Fruit fly (Drosophila melanogaster) whole organism, embryonic: ENCODE data around the gene Cpr66Cb.
A peak's percentile ranks its signal among the peaks of the same experiment; 100 is the strongest.

Experiments used
- ATbp ChIP-seq: fragments of 200-800 bp; sonication (Bioruptor generic); optimal IDR thresholded peaks from 2 replicates; lab custom pipeline; 2017; ENCODE audit warnings: missing biosample characterization, mild to moderate bottlenecking, missing genetic modification characterization, missing genetic modification reagents
- Blimp-1 ChIP-seq: fragments of 200-800 bp; sonication (Bioruptor generic); optimal IDR thresholded peaks from 3 replicates; lab custom pipeline; 2018; ENCODE audit warnings: missing biosample characterization, missing genetic modification characterization, mild to moderate bottlenecking, moderate library complexity, missing genetic modification reagents
- CG10321 ChIP-seq: fragments of 200-800 bp; sonication (Bioruptor generic); IDR thresholded peaks from 2 replicates; pipeline ENCODE4 v1.3.6; 2022; ENCODE audit warnings: missing biosample characterization, missing genetic modification characterization
- CG10366 ChIP-seq: fragments of 200-800 bp; sonication (Bioruptor generic); IDR thresholded peaks from 2 replicates; pipeline ENCODE4 v1.3.6; 2022; ENCODE audit warnings: missing biosample characterization, missing genetic modification characterization
- CG11085 ChIP-seq: fragments of 200-800 bp; sonication (Bioruptor generic); IDR thresholded peaks from 2 replicates; pipeline ENCODE4 v1.3.6; 2022; ENCODE audit warnings: missing biosample characterization, missing genetic modification characterization
- CG11398 ChIP-seq: fragments of 200-800 bp; sonication (Bioruptor generic); optimal IDR thresholded peaks from 2 replicates; lab custom pipeline; 2016; ENCODE audit warnings: missing biosample characterization, missing genetic modification characterization
- CG11695 ChIP-seq: fragments of 200-800 bp; sonication (Bioruptor generic); IDR thresholded peaks from 3 replicates; pipeline ENCODE4 v1.3.6; 2022; ENCODE audit warnings: missing biosample characterization, missing genetic modification characterization
- CG12104 ChIP-seq: fragments of 200-800 bp; sonication (Bioruptor generic); optimal IDR thresholded peaks from 3 replicates; lab custom pipeline; 2016; ENCODE audit warnings: missing biosample characterization, missing genetic modification characterization
- CG14965 ChIP-seq: fragments of 200-800 bp; sonication (Bioruptor generic); optimal IDR thresholded peaks from 2 replicates; lab custom pipeline; 2016; ENCODE audit warnings: missing biosample characterization, missing genetic modification characterization, borderline replicate concordance
- CG1603 ChIP-seq: fragments of 200-800 bp; sonication (Bioruptor generic); optimal IDR thresholded peaks from 2 replicates; lab custom pipeline; 2019; ENCODE audit warnings: missing biosample characterization, mild to moderate bottlenecking, missing genetic modification characterization, moderate library complexity
- CG18764 ChIP-seq: fragments of 200-800 bp; sonication (Bioruptor generic); optimal IDR thresholded peaks from 3 replicates; lab custom pipeline; 2016; ENCODE audit warnings: missing biosample characterization, missing genetic modification characterization
- CG3995 ChIP-seq: fragments of 200-800 bp; sonication (Bioruptor generic); optimal IDR thresholded peaks from 3 replicates; lab custom pipeline; 2016; ENCODE audit warnings: missing biosample characterization, missing genetic modification characterization
- CG6683 ChIP-seq: fragments of 200-800 bp; sonication (Bioruptor generic); optimal IDR thresholded peaks from 2 replicates; lab custom pipeline; 2017; ENCODE audit warnings: missing biosample characterization, mild to moderate bottlenecking, missing genetic modification characterization, missing genetic modification reagents
- CG7786 ChIP-seq: fragments of 200-800 bp; sonication (Bioruptor generic); optimal IDR thresholded peaks from 2 replicates; lab custom pipeline; 2016; ENCODE audit warnings: missing biosample characterization, missing genetic modification characterization
- CG9215 ChIP-seq: fragments of 200-800 bp; sonication (Bioruptor generic); IDR thresholded peaks from 2 replicates; pipeline ENCODE4 v1.3.6; 2022; ENCODE audit warnings: missing biosample characterization, missing genetic modification characterization
- CG9817 ChIP-seq: fragments of 200-800 bp; sonication (Bioruptor generic); optimal IDR thresholded peaks from 2 replicates; lab custom pipeline; 2018; ENCODE audit warnings: missing biosample characterization, mild to moderate bottlenecking, missing genetic modification characterization, moderate library complexity
- Camta ChIP-seq: fragments of 200-800 bp; sonication (Bioruptor generic); optimal IDR thresholded peaks from 2 replicates; lab custom pipeline; 2016; ENCODE audit warnings: missing biosample characterization, missing genetic modification characterization
- Deaf1 ChIP-seq: fragments of 200-800 bp; optimal IDR thresholded peaks from 3 replicates; lab custom pipeline; 2019; ENCODE audit warnings: missing biosample characterization, mild to moderate bottlenecking, missing genetic modification characterization, moderate library complexity
- E2f1 ChIP-seq: fragments of 200-800 bp; sonication (Bioruptor generic); IDR thresholded peaks from 2 replicates; pipeline ENCODE4 v1.3.6; 2022; ENCODE audit warnings: missing biosample characterization, missing genetic modification characterization
- Elba2 ChIP-seq: fragments of 200-800 bp; sonication (Bioruptor generic); optimal IDR thresholded peaks from 3 replicates; lab custom pipeline; 2016; ENCODE audit warnings: missing biosample characterization, missing genetic modification characterization
- HLH3B ChIP-seq: fragments of 200-800 bp; sonication (Bioruptor generic); IDR thresholded peaks from 2 replicates; pipeline ENCODE4 v1.3.6; 2022; ENCODE audit warnings: missing biosample characterization, missing genetic modification characterization
- Hand ChIP-seq: fragments of 200-800 bp; sonication (Bioruptor generic); optimal IDR thresholded peaks from 2 replicates; lab custom pipeline; 2017; ENCODE audit warnings: mild to moderate bottlenecking, missing biosample characterization, missing genetic modification reagents, missing genetic modification characterization
- Nf-YA ChIP-seq: fragments of 200-800 bp; sonication (Bioruptor generic); IDR thresholded peaks from 2 replicates; pipeline ENCODE4 v1.3.6; 2022; ENCODE audit warnings: missing biosample characterization, missing genetic modification characterization
- Nf-YC ChIP-seq: fragments of 200-800 bp; optimal IDR thresholded peaks from 3 replicates; lab custom pipeline; 2019; ENCODE audit warnings: missing biosample characterization, mild to moderate bottlenecking, missing genetic modification characterization, moderate library complexity
- Oli ChIP-seq: fragments of 200-800 bp; sonication (Bioruptor generic); optimal IDR thresholded peaks from 2 replicates; lab custom pipeline; 2018; ENCODE audit warnings: missing biosample characterization, mild to moderate bottlenecking, missing genetic modification characterization, moderate library complexity
- Rx ChIP-seq: fragments of 200-800 bp; sonication (Bioruptor generic); IDR thresholded peaks from 2 replicates; pipeline ENCODE4 v1.3.6; 2022; ENCODE audit warnings: missing biosample characterization, missing genetic modification characterization
- Scr ChIP-seq: fragments of 200-800 bp; sonication (Bioruptor generic); IDR thresholded peaks from 2 replicates; pipeline ENCODE4 v1.3.6; 2022; ENCODE audit warnings: missing biosample characterization, missing genetic modification characterization; ENCODE audit not compliant: partially characterized antibody
- Sox102F ChIP-seq: fragments of 200-800 bp; sonication (Bioruptor generic); optimal IDR thresholded peaks from 2 replicates; lab custom pipeline; 2018; ENCODE audit warnings: missing biosample characterization, mild to moderate bottlenecking, missing genetic modification characterization, moderate library complexity
- Sry-β ChIP-seq: fragments of 200-800 bp; sonication (Bioruptor generic); optimal IDR thresholded peaks from 2 replicates; lab custom pipeline; 2018; ENCODE audit warnings: missing biosample characterization, mild to moderate bottlenecking, missing genetic modification characterization, moderate library complexity
- Xrp1 ChIP-seq: fragments of 200-800 bp; sonication (Bioruptor generic); IDR thresholded peaks from 2 replicates; pipeline ENCODE4 v1.3.6; 2022; ENCODE audit warnings: missing biosample characterization, missing genetic modification characterization
- ab ChIP-seq: fragments of 200-800 bp; sonication (Bioruptor generic); optimal IDR thresholded peaks from 2 replicates; lab custom pipeline; 2016; ENCODE audit warnings: missing biosample characterization, missing genetic modification characterization
- az2 ChIP-seq: fragments of 200-800 bp; sonication (Bioruptor generic); optimal IDR thresholded peaks from 3 replicates; lab custom pipeline; 2016; ENCODE audit warnings: missing biosample characterization, missing genetic modification characterization
- bbx ChIP-seq: fragments of 200-800 bp; sonication (Bioruptor generic); IDR thresholded peaks from 2 replicates; pipeline ENCODE4 v1.3.6; 2022; ENCODE audit warnings: missing biosample characterization, missing genetic modification characterization; ENCODE audit not compliant: partially characterized antibody
- chn ChIP-seq: fragments of 200-800 bp; sonication (Bioruptor generic); optimal IDR thresholded peaks from 2 replicates; lab custom pipeline; 2016; ENCODE audit warnings: missing biosample characterization, missing genetic modification characterization
- crol ChIP-seq: fragments of 200-800 bp; sonication (Bioruptor generic); IDR thresholded peaks from 2 replicates; pipeline ENCODE4 v1.3.6; 2022; ENCODE audit warnings: missing biosample characterization, missing genetic modification characterization
- dan ChIP-seq: fragments of 200-800 bp; sonication (Bioruptor generic); IDR thresholded peaks from 2 replicates; pipeline ENCODE4 v1.3.6; 2022; ENCODE audit warnings: missing biosample characterization, missing genetic modification characterization
- kay ChIP-seq: fragments of 200-800 bp; sonication (Bioruptor generic); optimal IDR thresholded peaks from 2 replicates; lab custom pipeline; 2016; ENCODE audit warnings: missing biosample characterization, missing genetic modification characterization
- mam ChIP-seq: fragments of 200-800 bp; sonication (Bioruptor generic); optimal IDR thresholded peaks from 3 replicates; lab custom pipeline; 2016; ENCODE audit warnings: missing biosample characterization, missing genetic modification characterization
- nerfin-1 ChIP-seq: fragments of 200-800 bp; sonication (Bioruptor generic); optimal IDR thresholded peaks from 3 replicates; lab custom pipeline; 2019; ENCODE audit warnings: missing biosample characterization, mild to moderate bottlenecking, missing genetic modification characterization, moderate library complexity
- nom ChIP-seq: fragments of 200-800 bp; sonication (Bioruptor generic); optimal IDR thresholded peaks from 2 replicates; lab custom pipeline; 2017; ENCODE audit warnings: missing biosample characterization, missing genetic modification characterization, mild to moderate bottlenecking, moderate library complexity, missing genetic modification reagents
- org-1 ChIP-seq: fragments of 200-800 bp; sonication (Bioruptor generic); optimal IDR thresholded peaks from 2 replicates; lab custom pipeline; 2017; ENCODE audit warnings: missing biosample characterization, missing genetic modification characterization
- pum ChIP-seq: fragments of 200-800 bp; sonication (Bioruptor generic); optimal IDR thresholded peaks from 2 replicates; lab custom pipeline; 2016; ENCODE audit warnings: missing biosample characterization, missing genetic modification characterization
- sd ChIP-seq: fragments of 200-800 bp; sonication (Bioruptor generic); optimal IDR thresholded peaks from 3 replicates; lab custom pipeline; 2018; ENCODE audit warnings: missing biosample characterization, mild to moderate bottlenecking, missing genetic modification characterization, moderate library complexity
- shn ChIP-seq: fragments of 200-800 bp; sonication (Bioruptor generic); optimal IDR thresholded peaks from 3 replicates; lab custom pipeline; 2016; ENCODE audit warnings: missing biosample characterization, missing genetic modification characterization
- sisA ChIP-seq: fragments of 200-800 bp; sonication (Bioruptor generic); IDR thresholded peaks from 2 replicates; pipeline ENCODE4 v1.3.6; 2022; ENCODE audit warnings: missing biosample characterization, missing genetic modification characterization
- sqz ChIP-seq: fragments of 200-800 bp; sonication (Bioruptor generic); optimal IDR thresholded peaks from 3 replicates; lab custom pipeline; 2018; ENCODE audit warnings: missing biosample characterization, mild to moderate bottlenecking, missing genetic modification characterization
- toy ChIP-seq: fragments of 200-800 bp; sonication (Bioruptor generic); IDR thresholded peaks from 2 replicates; pipeline ENCODE4 v1.3.6; 2022; ENCODE audit warnings: missing biosample characterization, missing genetic modification characterization
- unpg ChIP-seq: fragments of 200-800 bp; sonication (Bioruptor generic); optimal IDR thresholded peaks from 3 replicates; lab custom pipeline; 2018; ENCODE audit warnings: missing biosample characterization, mild to moderate bottlenecking, missing genetic modification characterization, moderate library complexity
- wor ChIP-seq: fragments of 200-800 bp; sonication (Bioruptor generic); IDR thresholded peaks from 2 replicates; pipeline ENCODE4 v1.3.6; 2022; ENCODE audit warnings: missing biosample characterization, missing genetic modification characterization
- zen2 ChIP-seq: fragments of 200-800 bp; sonication (Bioruptor generic); IDR thresholded peaks from 3 replicates; pipeline ENCODE4 v1.3.6; 2022; ENCODE audit warnings: missing biosample characterization, missing genetic modification characterization; ENCODE audit not compliant: partially characterized antibody

The Cpr66Cb gene

dm6 chr3L:8315141-8315816 lies 21.2 kb upstream of the Cpr66Cb start, which contains the start of gene Cpsf6 (continued):
- no peak for TF ChIP-seq Sry-β (GFP tag; lab: Kevin White, UChicago)
- TF ChIP-seq CG9215 (GFP tag; lab: Robert Waterston, UW), result peak; percentile 44; the same call in 1 of the 2 replicates
- TF ChIP-seq Sox102F (GFP tag; lab: Kevin White, UChicago), result peak; percentile 76
- TF ChIP-seq org-1 (GFP tag; lab: Kevin White, UChicago), result no peak
- TF ChIP-seq sqz, result peak; percentile 74
- no peak for TF ChIP-seq ATbp (GFP tag; lab: Kevin White, UChicago)
- TF ChIP-seq chn, result peak; percentile 6
- TF ChIP-seq nerfin-1 (tag; lab: Kevin White, UChicago), result peak; percentile 42
- TF ChIP-seq Scr (GFP tag; lab: Robert Waterston, UW), result no peak; the same call in 1 of the 2 replicates
- no peak for TF ChIP-seq wor (GFP tag; lab: Robert Waterston, UW)
- TF ChIP-seq zen2 (GFP tag; lab: Robert Waterston, UW), result no peak
- peak; percentile 47 for TF ChIP-seq CG12104
- TF ChIP-seq CG6683 (GFP tag; lab: Kevin White, UChicago), result no peak
- no peak for TF ChIP-seq Blimp-1
- no peak for TF ChIP-seq Hand
- no peak for TF ChIP-seq CG11398 (GFP tag; lab: Kevin White, UChicago)
- TF ChIP-seq CG9817 (tag; lab: Kevin White, UChicago), result peak; percentile 75
- TF ChIP-seq unpg (GFP tag; lab: Kevin White, UChicago), result peak; percentile 80
- TF ChIP-seq Oli (tag; lab: Kevin White, UChicago), result peak; percentile 39
- peak; percentile 16 for TF ChIP-seq Elba2
- TF ChIP-seq CG3995 (GFP tag; lab: Kevin White, UChicago), result no peak
- TF ChIP-seq CG14965, result no peak
- peak; percentile 37 for TF ChIP-seq CG18764
- TF ChIP-seq CG7786 (GFP tag; lab: Kevin White, UChicago), result no peak
- TF ChIP-seq mam (GFP tag; lab: Kevin White, UChicago), result peak; percentile 30
- TF ChIP-seq Camta (GFP tag; lab: Kevin White, UChicago), result peak; percentile 9
- TF ChIP-seq shn (GFP tag; lab: Kevin White, UChicago), result no peak
- TF ChIP-seq CG10321 (GFP tag; lab: Robert Waterston, UW), result no peak
- peak; percentile 94 for TF ChIP-seq crol (GFP tag; lab: Robert Waterston, UW)
- peak; percentile 23; the same call in 1 of the 2 replicates for TF ChIP-seq sisA (GFP tag; lab: Robert Waterston, UW)
- peak; percentile 77 for TF ChIP-seq Xrp1 (GFP tag; lab: Robert Waterston, UW)
- TF ChIP-seq toy (GFP tag; lab: Robert Waterston, UW), result no peak
- TF ChIP-seq az2 (GFP tag; lab: Kevin White, UChicago), result peak; percentile 74
- no peak for TF ChIP-seq dan
- TF ChIP-seq CG10366, result peak; percentile 77
- no peak for TF ChIP-seq pum
- no peak for TF ChIP-seq bbx
- peak; percentile 58 for TF ChIP-seq HLH3B (GFP tag; lab: Robert Waterston, UW)
- TF ChIP-seq Rx (GFP tag; lab: Robert Waterston, UW), result 0 out of 2 replicates have a peak, but pooled peaks have one; percentile 6
- TF ChIP-seq CG11085 (GFP tag; lab: Robert Waterston, UW), result no peak
- peak; percentile 27 for TF ChIP-seq kay (GFP tag; lab: Kevin White, UChicago)
- TF ChIP-seq CG11695, result peak; percentile 60; the same call in 2 of the 3 replicates
- peak; percentile 87 for TF ChIP-seq CG1603 (tag; lab: Kevin White, UChicago)
- TF ChIP-seq nom, result peak; percentile 50
- TF ChIP-seq E2f1 (GFP tag; lab: Robert Waterston, UW), result peak; percentile 20; the same call in 1 of the 2 replicates
- peak; percentile 19 for TF ChIP-seq Deaf1
- no peak for TF ChIP-seq sd (tag; lab: Kevin White, UChicago)
- TF ChIP-seq Nf-YA (GFP tag; lab: Robert Waterston, UW), result peak; percentile 32; the same call in 1 of the 2 replicates
- TF ChIP-seq Nf-YC (tag; lab: Kevin White, UChicago), result peak; percentile 66
- TF ChIP-seq ab (GFP tag; lab: Kevin White, UChicago), result no peak
